Worm (Caenorhabditis elegans) whole organism, midembryonic: ENCODE measurements around the gene ncap-1.
A peak's percentile ranks its signal among the peaks of the same experiment; 100 is the strongest.

Experiments used
- T22C8.4 ChIP-seq: fragments of 200-800 bp; sonication (Bioruptor generic); IDR thresholded peaks from 2 replicates; pipeline ENCODE4 v1.3.6; 2022; ENCODE audit warnings: missing genetic modification characterization, missing compliant biosample characterization
- cog-1 ChIP-seq: sonication (generic microtip); optimal IDR thresholded peaks from 2 replicates; lab custom pipeline; 2016; ENCODE audit warnings: missing genetic modification characterization, missing compliant biosample characterization
- flt-1 ChIP-seq: fragments of 200-800 bp; sonication (Bioruptor generic); IDR thresholded peaks from 2 replicates; pipeline ENCODE4 v1.3.6; 2022; ENCODE audit warnings: missing genetic modification characterization, missing compliant biosample characterization
- klf-2 ChIP-seq: fragments of 200-800 bp; sonication (Bioruptor generic); conservative IDR thresholded peaks from 2 replicates; pipeline ENCODE4 v1.3.6; 2022; ENCODE audit warnings: missing genetic modification reagents, missing genetic modification characterization, missing compliant biosample characterization
- med-1 ChIP-seq: sonication (generic microtip); optimal IDR thresholded peaks from 2 replicates; lab custom pipeline; 2017; ENCODE audit warnings: missing genetic modification characterization, mild to moderate bottlenecking, missing compliant biosample characterization, antibody characterized with exemption, missing genetic modification reagents; ENCODE audit not compliant: insufficient read depth
- ref-1 ChIP-seq: fragments of 200-800 bp; sonication (Bioruptor generic); conservative IDR thresholded peaks from 2 replicates; pipeline ENCODE4 v1.3.6; 2022; ENCODE audit warnings: missing genetic modification reagents, missing genetic modification characterization, missing compliant biosample characterization
- tab-1 ChIP-seq: fragments of 200-800 bp; sonication (Bioruptor generic); IDR thresholded peaks from 2 replicates; pipeline ENCODE4 v1.3.6; 2022; ENCODE audit warnings: missing genetic modification characterization, missing compliant biosample characterization
- ztf-23 ChIP-seq: fragments of 200-800 bp; sonication (Bioruptor generic); IDR thresholded peaks from 2 replicates; pipeline ENCODE4 v1.3.6; 2022; ENCODE audit warnings: missing genetic modification reagents, missing genetic modification characterization, missing compliant biosample characterization
- ztf-29 ChIP-seq: fragments of 200-800 bp; sonication (Bioruptor generic); IDR thresholded peaks from 2 replicates; pipeline ENCODE4 v1.3.6; 2022; ENCODE audit warnings: missing genetic modification reagents, missing genetic modification characterization, missing compliant biosample characterization

ncap-1 gene

DNA sequence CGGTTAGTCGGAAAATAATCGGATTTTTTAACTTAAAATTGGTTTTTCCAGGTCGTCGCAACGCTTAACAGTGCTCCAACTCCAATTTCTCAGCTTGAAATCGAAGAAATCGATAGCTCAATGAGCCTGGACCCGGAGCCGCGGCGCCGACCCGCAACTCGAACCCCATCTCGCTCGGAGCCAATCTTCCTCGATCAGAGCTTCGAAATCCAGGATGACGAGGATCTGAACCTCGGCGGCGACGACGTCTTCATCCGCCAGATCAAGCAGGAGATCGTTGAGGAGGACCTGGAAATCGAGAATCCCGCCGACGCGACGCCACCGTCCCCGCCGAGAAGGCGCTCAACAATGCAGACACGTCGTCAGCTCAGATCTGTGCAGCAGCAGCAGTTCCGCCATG is 1.1 kb upstream of the ncap-1 start:
- TF ChIP-seq flt-1 (GFP tag; lab: Robert Waterston, UW) (no peak), cog-1 (tag; lab: Kevin White, UChicago) (no peak), klf-2 (no peak), T22C8.4 (GFP tag; lab: Robert Waterston, UW) (no peak), med-1 (GFP tag; lab: Kevin White, UChicago) (no peak), tab-1 (no peak), ztf-29 (GFP tag; lab: Robert Waterston, UW) (no peak), ztf-23 (no peak), ref-1 (no peak)

DNA sequence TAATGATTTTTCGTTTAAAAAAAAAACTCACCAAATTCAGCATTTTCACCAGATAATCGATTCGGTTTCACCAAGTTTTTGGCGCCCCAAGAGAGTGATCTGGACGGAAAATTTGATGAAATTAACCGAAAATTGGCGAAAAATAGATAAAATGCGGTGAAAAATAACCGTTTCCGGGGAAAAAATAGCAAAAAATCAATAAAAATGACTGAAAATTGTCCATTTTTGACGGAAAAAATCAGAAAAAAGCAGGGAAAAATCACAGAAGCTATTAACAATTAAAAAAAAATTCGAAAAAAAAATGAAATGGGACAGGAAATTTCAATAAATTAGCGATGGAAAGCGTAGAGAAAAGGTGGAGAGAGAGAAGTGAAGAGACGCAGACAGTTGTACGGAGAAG is 5.6 kb downstream of the ncap-1 start, which contains the start of gene ubc-15:
TSS of gene ubc-15 (minus strand) at position 101 of the 400 bp plus-strand sequence.
- TF ChIP-seq med-1 (GFP tag; lab: Kevin White, UChicago) (no peak), ztf-23 (no peak), T22C8.4 (GFP tag; lab: Robert Waterston, UW) (no peak), tab-1 (no peak), klf-2 (no peak), ref-1 (no peak), flt-1 (GFP tag; lab: Robert Waterston, UW) (no peak), ztf-29 (GFP tag; lab: Robert Waterston, UW) (no peak)

DNA sequence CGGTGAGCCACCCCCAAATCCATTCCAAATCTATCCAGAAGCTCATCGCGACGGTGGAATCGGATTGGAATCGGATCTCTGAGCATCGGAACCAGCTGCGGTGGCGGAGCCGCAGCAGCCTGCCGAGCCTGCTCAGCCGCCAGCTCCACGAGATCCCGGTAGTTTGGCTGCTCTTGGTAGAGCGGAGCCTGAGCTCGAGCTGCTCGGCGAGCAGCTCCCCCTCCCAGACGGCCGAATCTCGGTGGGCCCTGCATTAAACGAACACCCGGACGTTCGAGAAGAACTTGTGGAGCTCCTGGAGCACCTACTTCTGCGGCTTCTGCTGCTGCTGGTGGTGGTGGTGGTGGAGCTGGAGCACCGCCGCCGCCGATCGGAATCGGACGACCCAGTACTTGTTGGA is 15.4 kb downstream of the ncap-1 start:
- TF ChIP-seq tab-1, result no peak
- TF ChIP-seq T22C8.4 (GFP tag; lab: Robert Waterston, UW), result no peak
- no peak for TF ChIP-seq med-1 (GFP tag; lab: Kevin White, UChicago)
- TF ChIP-seq cog-1 (tag; lab: Kevin White, UChicago), result no peak
- TF ChIP-seq klf-2, result no peak
- TF ChIP-seq ztf-29 (GFP tag; lab: Robert Waterston, UW), result no peak
- no peak for TF ChIP-seq flt-1 (GFP tag; lab: Robert Waterston, UW)
- no peak for TF ChIP-seq ztf-23
- no peak for TF ChIP-seq ref-1

DNA sequence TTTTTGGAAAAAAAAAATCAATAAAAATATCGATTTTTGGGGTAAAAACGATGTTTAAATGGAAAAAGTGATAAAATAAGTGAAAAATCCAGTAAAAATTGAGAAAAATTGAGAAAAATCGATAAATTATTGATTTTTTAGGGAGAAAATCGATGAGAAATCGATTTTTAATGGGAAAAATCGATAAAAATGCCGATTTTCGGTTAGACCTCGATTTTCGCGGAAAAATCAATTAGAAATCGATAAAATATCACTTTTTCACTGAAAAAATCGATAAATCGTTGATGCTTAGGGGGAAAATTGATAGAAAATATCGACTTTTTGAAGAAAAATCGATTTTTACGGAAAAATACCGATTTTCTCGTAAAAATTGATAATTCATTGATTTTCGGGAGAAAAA is 18.0 kb downstream of the ncap-1 start:
- TF ChIP-seq med-1 (GFP tag; lab: Kevin White, UChicago) (no peak), T22C8.4 (GFP tag; lab: Robert Waterston, UW) (peak; percentile 61; the same call in 1 of the 2 replicates)

DNA sequence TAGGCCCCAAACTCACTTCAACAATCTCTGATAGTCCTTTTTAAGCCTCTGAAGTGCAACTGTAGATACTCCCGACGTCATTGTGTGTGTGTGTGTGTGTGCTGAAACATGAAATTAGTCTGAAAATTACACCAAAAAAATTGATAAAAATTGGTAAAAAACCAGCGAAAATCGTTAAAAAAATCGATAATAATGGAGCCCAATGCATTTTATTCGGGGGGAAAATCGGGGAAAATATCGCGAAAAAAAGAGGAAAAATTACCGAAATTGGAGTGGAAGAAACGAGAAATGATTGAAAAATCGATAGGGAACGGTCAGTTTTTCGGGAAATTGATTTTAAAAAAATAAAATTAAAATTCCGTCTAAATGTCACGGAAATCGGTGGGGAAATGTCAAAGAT is 18.9 kb downstream of the ncap-1 start, which contains the start of gene ubc-26:
TSS of gene ubc-26 (minus strand) at position 101 of the 400 bp plus-strand sequence.
- TF ChIP-seq ztf-29 (GFP tag; lab: Robert Waterston, UW) (no peak), flt-1 (GFP tag; lab: Robert Waterston, UW) (no peak), T22C8.4 (GFP tag; lab: Robert Waterston, UW) (no peak), ref-1 (no peak), tab-1 (no peak), cog-1 (tag; lab: Kevin White, UChicago) (no peak), ztf-23 (no peak), med-1 (GFP tag; lab: Kevin White, UChicago) (no peak), klf-2 (no peak)

DNA sequence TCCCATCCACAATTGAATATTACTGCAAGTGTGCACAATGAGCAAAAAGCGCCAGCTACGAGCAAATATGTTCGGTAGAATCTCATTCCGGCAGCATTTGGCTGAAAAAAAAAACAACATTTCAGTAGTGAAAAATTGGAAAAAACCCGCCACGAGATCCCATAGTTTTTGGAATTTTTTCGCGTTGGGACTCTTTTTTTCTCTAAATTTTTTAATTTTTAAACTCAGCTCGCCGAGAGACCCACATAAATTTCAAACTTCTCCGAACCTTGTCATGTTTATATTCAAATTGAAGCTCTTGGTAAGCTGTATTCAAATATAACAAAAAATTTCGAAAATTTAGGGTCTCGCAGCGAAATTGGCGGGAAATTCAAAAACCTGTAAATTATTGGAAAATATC is 24.8 kb downstream of the ncap-1 start, which contains the start of gene sqv-2:
TSS of gene sqv-2 (minus strand) at position 101 of the 400 bp plus-strand sequence.
- TF ChIP-seq ref-1, result no peak
- no peak for TF ChIP-seq ztf-23
- no peak for TF ChIP-seq cog-1 (tag; lab: Kevin White, UChicago)

DNA sequence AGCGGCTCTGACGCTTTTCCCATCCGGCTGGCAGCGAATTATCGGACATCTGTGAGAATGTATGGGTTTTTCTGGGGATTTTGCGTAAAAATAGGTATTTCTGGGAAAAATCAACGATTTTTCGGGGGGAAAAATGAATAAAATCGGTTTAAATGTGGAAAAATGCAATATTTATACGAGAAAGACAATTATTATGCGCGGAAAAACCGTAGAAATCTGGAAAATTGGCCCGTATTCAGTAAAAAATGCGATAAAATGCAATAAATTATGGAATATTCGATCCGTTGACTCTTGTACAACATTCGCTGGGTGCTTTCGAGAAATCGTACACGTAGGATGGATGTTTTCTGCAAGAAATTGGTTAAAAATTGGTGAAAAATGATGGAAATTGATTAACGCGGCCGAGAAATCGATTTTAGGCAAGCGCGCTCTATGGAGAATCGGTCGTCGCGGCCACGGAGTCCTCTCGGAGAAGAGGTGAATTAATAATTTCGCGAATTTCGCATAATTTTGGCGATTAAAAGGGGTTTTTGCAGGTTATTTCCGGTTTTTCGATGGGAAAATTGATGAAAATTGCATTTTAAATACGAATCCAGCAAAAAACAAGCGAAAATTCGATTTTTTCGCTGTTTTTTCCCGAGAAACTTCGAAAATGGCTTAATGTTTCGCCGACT is 30.0 kb downstream of the ncap-1 start, which contains the start of gene pinn-1:
TSS of gene pinn-1 (minus strand) at position 51 of the 674 bp plus-strand sequence.
- peak; percentile 71; the same call in 1 of the 2 replicates for TF ChIP-seq klf-2
- TF ChIP-seq med-1 (GFP tag; lab: Kevin White, UChicago), result no peak
- TF ChIP-seq ref-1, result no peak
- peak; percentile 86 for TF ChIP-seq flt-1 (GFP tag; lab: Robert Waterston, UW)
- TF ChIP-seq tab-1, result no peak
- peak; percentile 69 for TF ChIP-seq cog-1 (tag; lab: Kevin White, UChicago)
- no peak for TF ChIP-seq ztf-29 (GFP tag; lab: Robert Waterston, UW)
- TF ChIP-seq T22C8.4 (GFP tag; lab: Robert Waterston, UW), result peak; percentile 93
- TF ChIP-seq ztf-23, result peak; percentile 82

DNA sequence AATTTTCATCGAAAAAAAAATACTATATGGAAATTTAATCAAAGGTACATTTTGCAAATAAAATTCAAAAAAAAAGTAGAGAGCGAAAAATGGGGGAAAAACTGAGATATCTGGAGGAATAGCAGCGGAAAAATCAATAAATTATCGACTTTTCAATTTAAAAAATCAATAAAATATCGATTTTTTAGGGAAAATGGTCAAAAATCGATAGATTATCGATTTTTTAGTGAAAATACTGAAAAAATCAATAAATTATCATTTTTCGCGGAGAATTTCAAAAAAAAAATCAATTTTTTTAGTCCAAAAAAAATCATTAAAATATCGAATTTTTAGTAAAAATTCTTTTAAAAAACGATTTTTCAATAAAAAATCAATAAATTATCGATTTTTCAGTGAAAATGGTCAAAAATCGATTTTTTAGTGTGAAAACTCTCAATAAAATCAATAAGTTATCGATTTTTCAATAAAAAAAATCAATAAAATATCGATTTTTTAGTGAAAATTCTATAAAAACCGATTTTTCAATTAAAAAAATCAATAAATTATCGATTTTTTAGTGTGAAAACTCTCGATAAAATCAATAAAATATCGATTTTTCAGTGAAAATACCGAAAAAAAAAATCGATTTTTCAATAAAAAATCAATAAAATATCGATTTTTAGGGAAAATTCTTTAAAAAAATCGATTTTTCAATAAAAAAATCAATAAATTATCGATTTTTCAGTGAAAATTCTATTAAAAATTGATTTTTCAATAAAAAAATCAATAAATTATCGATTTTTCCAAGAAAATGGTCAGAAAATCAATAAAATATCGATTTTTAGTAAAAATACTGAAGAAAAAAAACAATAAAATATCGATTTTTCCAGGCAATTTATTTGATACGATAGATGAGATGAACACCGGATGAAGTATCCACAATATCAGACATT is 33.3 kb downstream of the ncap-1 start:
- no peak for TF ChIP-seq flt-1 (GFP tag; lab: Robert Waterston, UW)
- peak; percentile 60 for TF ChIP-seq T22C8.4 (GFP tag; lab: Robert Waterston, UW)

DNA sequence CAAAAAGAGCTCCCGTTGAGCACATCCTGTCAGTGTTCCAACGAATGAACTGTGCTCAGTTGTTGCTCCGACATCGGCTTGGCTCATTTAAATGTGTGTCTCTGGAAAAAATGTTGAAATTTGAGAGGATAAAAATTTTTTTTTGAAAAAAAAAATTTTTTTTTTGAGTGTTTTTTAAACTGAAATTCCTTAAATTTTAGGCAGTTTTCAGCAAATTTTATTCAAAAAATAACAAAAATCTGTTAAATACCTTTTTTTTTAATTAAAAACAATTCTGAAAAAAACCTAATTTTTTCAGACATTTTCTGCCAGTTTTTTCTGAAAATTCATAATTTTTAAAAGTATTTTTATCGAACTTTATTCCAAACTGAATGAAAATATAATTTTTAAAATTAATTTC is 34.3 kb downstream of the ncap-1 start, which contains the start of gene pigw-1:
TSS of gene pigw-1 (minus strand) at position 101 of the 400 bp plus-strand sequence.
- TF ChIP-seq cog-1 (tag; lab: Kevin White, UChicago) (no peak), tab-1 (no peak), ztf-29 (GFP tag; lab: Robert Waterston, UW) (no peak), ref-1 (no peak), T22C8.4 (GFP tag; lab: Robert Waterston, UW) (no peak), ztf-23 (no peak)

DNA sequence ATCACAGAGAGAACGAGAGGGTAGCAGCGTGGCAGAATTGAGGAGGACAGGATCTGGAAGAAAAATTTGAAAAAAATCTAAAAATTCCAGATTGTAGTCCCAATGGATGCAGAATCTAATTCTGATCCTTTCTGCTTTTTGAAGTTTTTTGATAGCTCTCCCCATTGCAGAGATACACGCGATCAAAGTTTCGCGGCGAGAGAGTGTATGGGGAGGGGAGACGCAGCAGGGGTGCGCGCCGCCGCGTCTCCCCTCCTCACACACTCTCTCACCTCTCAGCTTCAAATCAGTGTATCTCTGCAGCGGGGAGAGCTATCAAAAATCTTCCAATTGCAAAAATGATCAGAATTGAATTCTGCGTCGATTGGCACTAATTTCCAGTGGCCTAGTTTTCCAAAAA is 38.0 kb downstream of the ncap-1 start:
- TF ChIP-seq ztf-23 (no peak), flt-1 (GFP tag; lab: Robert Waterston, UW) (peak; percentile 57)
